Fruit fly (Drosophila melanogaster) whole organism, prepupa: ENCODE data around the gene Arl2.
A peak's percentile ranks its signal among the peaks of the same experiment; 100 is the strongest.

Experiments used
- Blimp-1 ChIP-seq: fragments of 200-800 bp; sonication (Bioruptor generic); optimal IDR thresholded peaks from 3 replicates; lab custom pipeline; 2017; ENCODE audit warnings: missing biosample characterization, missing genetic modification characterization, mild to moderate bottlenecking, moderate library complexity, missing genetic modification reagents
- CG10631 ChIP-seq: fragments of 200-800 bp; sonication (Bioruptor generic); optimal IDR thresholded peaks from 2 replicates; lab custom pipeline; 2016; ENCODE audit warnings: missing biosample characterization, missing genetic modification characterization
- CG10669 ChIP-seq: fragments of 200-800 bp; sonication (Bioruptor generic); optimal IDR thresholded peaks from 3 replicates; lab custom pipeline; 2018; ENCODE audit warnings: missing biosample characterization, mild to moderate bottlenecking, missing genetic modification characterization, moderate library complexity
- CG11294 ChIP-seq: fragments of 200-800 bp; sonication (Bioruptor generic); IDR thresholded peaks from 2 replicates; pipeline ENCODE4 v1.3.6; 2022; ENCODE audit warnings: missing biosample characterization, missing genetic modification characterization
- CG11762 ChIP-seq: fragments of 200-800 bp; sonication (Bioruptor generic); optimal IDR thresholded peaks from 3 replicates; lab custom pipeline; 2016; ENCODE audit warnings: missing biosample characterization, missing genetic modification characterization; ENCODE audit not compliant: insufficient read depth
- CG11902 ChIP-seq: fragments of 200-800 bp; sonication (Bioruptor generic); optimal IDR thresholded peaks from 3 replicates; lab custom pipeline; 2016; ENCODE audit warnings: missing biosample characterization, missing genetic modification characterization
- CG15336 ChIP-seq: fragments of 200-800 bp; sonication (Bioruptor generic); IDR thresholded peaks from 2 replicates; pipeline ENCODE4 v1.3.6; 2022; ENCODE audit warnings: missing biosample characterization, missing genetic modification characterization
- CG1621 ChIP-seq: fragments of 200-800 bp; sonication (Bioruptor generic); optimal IDR thresholded peaks from 3 replicates; lab custom pipeline; 2018; ENCODE audit warnings: missing biosample characterization, mild to moderate bottlenecking, missing genetic modification characterization
- CG16779 ChIP-seq: fragments of 200-800 bp; sonication (Bioruptor generic); optimal IDR thresholded peaks from 3 replicates; lab custom pipeline; 2017; ENCODE audit warnings: missing biosample characterization, mild to moderate bottlenecking, missing genetic modification characterization
- CG3032 ChIP-seq: fragments of 200-800 bp; optimal IDR thresholded peaks from 2 replicates; lab custom pipeline; 2019; ENCODE audit warnings: missing biosample characterization, mild to moderate bottlenecking, missing genetic modification characterization, moderate library complexity
- CG31627 ChIP-seq: fragments of 200-800 bp; sonication (Bioruptor generic); optimal IDR thresholded peaks from 3 replicates; lab custom pipeline; 2016; ENCODE audit warnings: missing biosample characterization, missing genetic modification characterization
- CG32006 ChIP-seq: fragments of 200-800 bp; sonication (Bioruptor generic); optimal IDR thresholded peaks from 3 replicates; lab custom pipeline; 2017; ENCODE audit warnings: missing biosample characterization, mild to moderate bottlenecking, missing genetic modification characterization
- CG34406 ChIP-seq: fragments of 200-800 bp; sonication (Bioruptor generic); optimal IDR thresholded peaks from 3 replicates; lab custom pipeline; 2016; ENCODE audit warnings: missing biosample characterization, missing genetic modification characterization
- CG3919 ChIP-seq: fragments of 200-800 bp; sonication (Bioruptor generic); optimal IDR thresholded peaks from 3 replicates; lab custom pipeline; 2016; ENCODE audit warnings: missing biosample characterization, missing genetic modification characterization
- CG4318 ChIP-seq: fragments of 200-800 bp; sonication (Bioruptor generic); optimal IDR thresholded peaks from 3 replicates; lab custom pipeline; 2017; ENCODE audit warnings: missing biosample characterization, mild to moderate bottlenecking, missing genetic modification characterization
- CG6163 ChIP-seq: fragments of 200-800 bp; sonication (Bioruptor generic); IDR thresholded peaks from 3 replicates; pipeline ENCODE4 v1.3.6; 2022; ENCODE audit warnings: missing biosample characterization, missing genetic modification characterization
- CG6276 ChIP-seq: fragments of 200-800 bp; sonication (Bioruptor generic); optimal IDR thresholded peaks from 2 replicates; lab custom pipeline; 2017; ENCODE audit warnings: missing biosample characterization, mild to moderate bottlenecking, missing genetic modification characterization
- CG6854 ChIP-seq: fragments of 200-800 bp; sonication (Bioruptor generic); optimal IDR thresholded peaks from 2 replicates; lab custom pipeline; 2017; ENCODE audit warnings: missing biosample characterization, mild to moderate bottlenecking, missing genetic modification characterization
- CG7368 ChIP-seq: fragments of 200-800 bp; sonication (Bioruptor generic); optimal IDR thresholded peaks from 3 replicates; lab custom pipeline; 2016; ENCODE audit warnings: missing biosample characterization, missing genetic modification characterization
- CG8119 ChIP-seq: fragments of 200-800 bp; sonication (Bioruptor generic); IDR thresholded peaks from 3 replicates; pipeline ENCODE4 v1.3.6; 2022; ENCODE audit warnings: missing biosample characterization, missing genetic modification characterization
- CG8319 ChIP-seq: fragments of 200-800 bp; sonication (Bioruptor generic); optimal IDR thresholded peaks from 3 replicates; lab custom pipeline; 2016; ENCODE audit warnings: missing biosample characterization, missing genetic modification characterization
- CG8632 ChIP-seq: fragments of 200-800 bp; sonication (Bioruptor generic); optimal IDR thresholded peaks from 3 replicates; lab custom pipeline; 2016; ENCODE audit warnings: missing biosample characterization, missing genetic modification characterization
- CG9139 ChIP-seq: fragments of 200-800 bp; sonication (Bioruptor generic); optimal IDR thresholded peaks from 3 replicates; lab custom pipeline; 2017; ENCODE audit warnings: missing biosample characterization, mild to moderate bottlenecking, missing genetic modification characterization
- Eip75B ChIP-seq: fragments of 200-800 bp; sonication (Bioruptor generic); optimal IDR thresholded peaks from 3 replicates; lab custom pipeline; 2016; ENCODE audit warnings: missing biosample characterization, missing genetic modification characterization
- Eip78C ChIP-seq: fragments of 200-800 bp; sonication (Bioruptor generic); peaks from one replicate; lab custom pipeline; 2016; ENCODE audit warnings: missing biosample characterization, missing genetic modification characterization
- Ets21C ChIP-seq: fragments of 200-800 bp; sonication (Bioruptor generic); optimal IDR thresholded peaks from 3 replicates; lab custom pipeline; 2016; ENCODE audit warnings: missing biosample characterization, missing genetic modification characterization
- Ets96B ChIP-seq: fragments of 200-800 bp; optimal IDR thresholded peaks from 2 replicates; lab custom pipeline; 2019; ENCODE audit warnings: missing biosample characterization, mild to moderate bottlenecking, missing genetic modification characterization, moderate library complexity
- Gug ChIP-seq: fragments of 200-800 bp; sonication (Bioruptor generic); IDR thresholded peaks from 2 replicates; pipeline ENCODE4 v1.3.6; 2022; ENCODE audit warnings: missing biosample characterization, missing genetic modification characterization
- Hr38 ChIP-seq: sonication (Bioruptor generic); optimal IDR thresholded peaks from 2 replicates; lab custom pipeline; 2016; ENCODE audit warnings: missing biosample characterization, missing genetic modification characterization
- Hr39 ChIP-seq: fragments of 200-800 bp; sonication (Bioruptor generic); optimal IDR thresholded peaks from 2 replicates; lab custom pipeline; 2016; ENCODE audit warnings: missing biosample characterization, missing genetic modification characterization
- Hr4 ChIP-seq: fragments of 200-800 bp; sonication (Bioruptor generic); optimal IDR thresholded peaks from 3 replicates; lab custom pipeline; 2016; ENCODE audit warnings: missing biosample characterization, missing genetic modification characterization
- Met ChIP-seq: fragments of 200-800 bp; sonication (Bioruptor generic); optimal IDR thresholded peaks from 3 replicates; lab custom pipeline; 2016; ENCODE audit warnings: missing biosample characterization, missing genetic modification characterization
- OdsH ChIP-seq: fragments of 200-800 bp; sonication (Bioruptor generic); optimal IDR thresholded peaks from 3 replicates; lab custom pipeline; 2016; ENCODE audit warnings: missing biosample characterization, missing genetic modification characterization
- Smox ChIP-seq: fragments of 200-800 bp; sonication (Bioruptor generic); optimal IDR thresholded peaks from 3 replicates; lab custom pipeline; 2016; ENCODE audit warnings: missing biosample characterization, missing genetic modification characterization
- Sox102F ChIP-seq: fragments of 200-800 bp; sonication (Bioruptor generic); optimal IDR thresholded peaks from 2 replicates; lab custom pipeline; 2016; ENCODE audit warnings: missing biosample characterization, mild to moderate bottlenecking, missing genetic modification characterization
- Sox14 ChIP-seq: fragments of 200-800 bp; sonication (Bioruptor generic); optimal IDR thresholded peaks from 3 replicates; lab custom pipeline; 2016; ENCODE audit warnings: missing biosample characterization, missing genetic modification characterization
- Sox15 ChIP-seq: fragments of 200-800 bp; sonication (Bioruptor generic); optimal IDR thresholded peaks from 3 replicates; lab custom pipeline; 2016; ENCODE audit warnings: missing biosample characterization, missing genetic modification characterization
- acj6 ChIP-seq: fragments of 200-800 bp; sonication (Bioruptor generic); optimal IDR thresholded peaks from 3 replicates; lab custom pipeline; 2016; ENCODE audit warnings: missing biosample characterization, missing genetic modification characterization
- cyc ChIP-seq: fragments of 200-800 bp; sonication (Bioruptor generic); optimal IDR thresholded peaks from 3 replicates; lab custom pipeline; 2016; ENCODE audit warnings: missing biosample characterization, missing genetic modification characterization
- dac ChIP-seq: fragments of 200-800 bp; sonication (Bioruptor generic); optimal IDR thresholded peaks from 2 replicates; lab custom pipeline; 2017; ENCODE audit warnings: missing biosample characterization, mild to moderate bottlenecking, missing genetic modification characterization
- eg ChIP-seq: fragments of 200-800 bp; sonication (Bioruptor generic); IDR thresholded peaks from 3 replicates; pipeline ENCODE4 v1.3.6; 2022; ENCODE audit warnings: missing biosample characterization, missing genetic modification characterization
- esn ChIP-seq: fragments of 200-800 bp; sonication (Bioruptor generic); optimal IDR thresholded peaks from 2 replicates; lab custom pipeline; 2016; ENCODE audit warnings: missing biosample characterization, mild to moderate bottlenecking, missing genetic modification characterization, moderate library complexity
- fd59A ChIP-seq: fragments of 200-800 bp; sonication (Bioruptor generic); optimal IDR thresholded peaks from 2 replicates; lab custom pipeline; 2017; ENCODE audit warnings: missing biosample characterization, mild to moderate bottlenecking, missing genetic modification characterization, missing genetic modification reagents
- fd85E ChIP-seq: fragments of 200-800 bp; sonication (Bioruptor generic); optimal IDR thresholded peaks from 3 replicates; lab custom pipeline; 2016; ENCODE audit warnings: missing biosample characterization, missing genetic modification characterization
- fkh ChIP-seq: fragments of 200-800 bp; sonication (Bioruptor generic); optimal IDR thresholded peaks from 3 replicates; lab custom pipeline; 2017; ENCODE audit warnings: missing biosample characterization, mild to moderate bottlenecking, missing genetic modification characterization, moderate library complexity
- lz ChIP-seq: fragments of 200-800 bp; sonication (Bioruptor generic); optimal IDR thresholded peaks from 3 replicates; lab custom pipeline; 2016; ENCODE audit warnings: missing biosample characterization, missing genetic modification characterization
- pdm3 ChIP-seq: fragments of 200-800 bp; sonication (Bioruptor generic); optimal IDR thresholded peaks from 3 replicates; lab custom pipeline; 2016; ENCODE audit warnings: missing biosample characterization, missing genetic modification characterization
- salr ChIP-seq, 2 experiments: fragments of 200-800 bp; sonication (Bioruptor generic); optimal IDR thresholded peaks; 3 replicates each; lab custom pipeline; 2016 to 2018; ENCODE audit warnings: missing biosample characterization in 2 of 2, missing genetic modification characterization in 2 of 2, mild to moderate bottlenecking in 1 of 2
- ss ChIP-seq, 2 experiments: fragments of 200-800 bp; sonication (Bioruptor generic); optimal IDR thresholded peaks; 2 replicates in 1 of 2; 3 replicates in 1 of 2; lab custom pipeline; 2017 to 2018; ENCODE audit warnings: mild to moderate bottlenecking in 2 of 2, missing biosample characterization in 2 of 2, missing genetic modification characterization in 2 of 2, moderate library complexity in 1 of 2
- svp ChIP-seq: fragments of 200-800 bp; sonication (Bioruptor generic); peaks from one replicate; lab custom pipeline; 2016; ENCODE audit warnings: missing biosample characterization, missing genetic modification characterization
- vri ChIP-seq: fragments of 200-800 bp; sonication (Bioruptor generic); optimal IDR thresholded peaks from 3 replicates; lab custom pipeline; 2016; ENCODE audit warnings: missing biosample characterization, mild to moderate bottlenecking, missing genetic modification characterization

Gene Arl2

DNA sequence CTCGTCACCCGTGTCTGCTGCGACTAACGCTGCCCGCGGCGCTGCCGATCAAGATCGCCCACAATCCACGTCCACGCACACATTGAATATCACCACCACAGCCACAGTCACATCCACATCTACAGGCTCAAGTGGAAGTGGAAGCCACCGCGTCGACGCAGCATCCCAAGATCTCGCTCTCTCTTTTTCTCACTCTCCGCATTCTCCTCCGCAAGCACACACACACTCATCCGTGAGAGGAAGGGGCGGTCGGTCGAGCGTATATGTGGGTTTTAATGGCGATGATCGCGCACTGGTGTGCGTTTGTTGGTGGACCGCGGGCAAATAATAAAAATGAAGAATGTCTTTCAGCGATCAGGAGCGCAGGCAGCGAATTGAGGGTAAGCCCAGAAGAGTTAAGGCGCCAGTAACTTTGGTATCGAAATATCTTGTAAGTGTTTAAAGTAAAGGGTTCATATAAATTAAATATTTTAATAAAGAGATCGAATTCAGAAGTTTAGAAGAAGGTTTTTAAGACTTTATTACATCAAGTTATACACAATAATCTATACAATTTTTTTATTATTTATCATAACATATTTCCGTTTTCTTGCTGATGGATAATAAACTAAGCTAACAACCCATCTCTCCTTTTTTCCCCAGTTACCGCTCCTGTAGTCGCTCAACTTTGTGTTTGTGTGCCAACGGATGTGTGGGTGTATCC, 7.0 kb upstream of the Arl2 start, which contains the start of gene Poxm:
TSS of gene Poxm (minus strand) at position 25 of the 703 bp plus-strand sequence.
- TF ChIP-seq Ets96B (tag; lab: Kevin White, UChicago) (peak; percentile 96), Hr4 (GFP tag; lab: Kevin White, UChicago) (peak; percentile 97), CG8319 (peak; percentile 93), Sox102F (GFP tag; lab: Kevin White, UChicago) (peak; percentile 87), dac (GFP tag; lab: Kevin White, UChicago) (peak; percentile 95), fd85E (GFP tag; lab: Kevin White, UChicago) (peak; percentile 60), fd59A (GFP tag; lab: Kevin White, UChicago) (peak; percentile 96), CG11762 (GFP tag; lab: Kevin White, UChicago) (peak; percentile 94), esn (GFP tag; lab: Kevin White, UChicago) (peak; percentile 94), Hr39 (GFP tag; lab: Kevin White, UChicago) (peak; percentile 84), salr (GFP tag; optimal IDR thresholded peaks at IDR 0.05; lab: Kevin White, UChicago) (peak; percentile 72 to 98), pdm3 (GFP tag; lab: Kevin White, UChicago) (peak; percentile 96), CG6163 (GFP tag; lab: Robert Waterston, UW) (peak; percentile 88), CG1621 (tag; lab: Kevin White, UChicago) (peak; percentile 76), Sox14 (peak; percentile 93), CG4318 (GFP tag; lab: Kevin White, UChicago) (peak; percentile 98), Smox (peak; percentile 90), CG8632 (GFP tag; lab: Kevin White, UChicago) (peak; percentile 94), CG31627 (peak; percentile 90), CG32006 (GFP tag; lab: Kevin White, UChicago) (peak; percentile 99), CG6276 (GFP tag; lab: Kevin White, UChicago) (peak; percentile 97), OdsH (GFP tag; lab: Kevin White, UChicago) (peak; percentile 98), CG6854 (GFP tag; lab: Kevin White, UChicago) (peak; percentile 85), CG11294 (peak; percentile 87), fkh (GFP tag; lab: Kevin White, UChicago) (peak; percentile 78), ss (GFP tag; optimal IDR thresholded peaks at IDR 0.05; lab: Kevin White, UChicago) (peak; percentile 93 to 97), vri (GFP tag; lab: Kevin White, UChicago) (peak; percentile 64), Hr38 (GFP tag; lab: Kevin White, UChicago) (no peak), CG8119 (GFP tag; lab: Robert Waterston, UW) (peak; percentile 97), Eip78C (GFP tag; lab: Kevin White, UChicago) (peak; percentile 99), CG34406 (peak; percentile 93), Met (peak; percentile 91), svp (GFP tag; lab: Kevin White, UChicago) (peak; percentile 96), Eip75B (peak; percentile 90), CG10631 (GFP tag; lab: Kevin White, UChicago) (peak; percentile 97), CG3032 (tag; lab: Kevin White, UChicago) (peak; percentile 98), Gug (GFP tag; lab: Robert Waterston, UW) (peak; percentile 92), CG3919 (GFP tag; lab: Kevin White, UChicago) (peak; percentile 98), Blimp-1 (GFP tag; lab: Kevin White, UChicago) (peak; percentile 89), CG10669 (GFP tag; lab: Kevin White, UChicago) (peak; percentile 95), cyc (GFP tag; lab: Kevin White, UChicago) (peak; percentile 93), CG15336 (GFP tag; lab: Robert Waterston, UW) (peak; percentile 94), CG16779 (tag; lab: Kevin White, UChicago) (peak; percentile 91), CG7368 (GFP tag; lab: Kevin White, UChicago) (peak; percentile 93), eg (GFP tag; lab: Robert Waterston, UW) (peak; percentile 91), Sox15 (peak; percentile 95), Ets21C (GFP tag; lab: Kevin White, UChicago) (peak; percentile 82), CG9139 (GFP tag; lab: Kevin White, UChicago) (peak; percentile 89), CG11902 (peak; percentile 99), lz (GFP tag; lab: Kevin White, UChicago) (peak; percentile 95), acj6 (peak; percentile 97)
